Fruit fly (Drosophila melanogaster): ENCODE data around the gene CG11600.

- TF ChIP-seq usp (GFP tag; optimal IDR thresholded peaks at IDR 0.05) = no peak
- TF ChIP-seq CG8478 (optimal IDR thresholded peaks at IDR 0.05) = no peak
- TF ChIP-seq EcR (GFP tag; optimal IDR thresholded peaks at IDR 0.05) = no peak
Observed at dm6 chr3R:12630369-12630768, 6.0 kb upstream of the CG11600 start, which contains the start of gene Not10.

Data from whole organism.